Fruit fly (Drosophila melanogaster) whole organism, embryonic: Measurements from ENCODE around the gene CG6569.

Experiments
- Bdp1 ChIP-seq: fragments of 200-800 bp; sonication (Bioruptor generic); optimal IDR thresholded peaks from 3 replicates; lab custom pipeline; 2016; ENCODE audit warnings: missing biosample characterization, missing genetic modification characterization
- CG10274 ChIP-seq: fragments of 200-800 bp; sonication (Bioruptor generic); optimal IDR thresholded peaks from 3 replicates; lab custom pipeline; 2017; ENCODE audit warnings: missing biosample characterization, mild to moderate bottlenecking, missing genetic modification characterization
- CG11695 ChIP-seq: fragments of 200-800 bp; sonication (Bioruptor generic); IDR thresholded peaks from 3 replicates; pipeline ENCODE4 v1.3.6; 2022; ENCODE audit warnings: missing biosample characterization, missing genetic modification characterization
- CG13424 ChIP-seq: fragments of 200-800 bp; sonication (Bioruptor generic); optimal IDR thresholded peaks from 2 replicates; lab custom pipeline; 2019; ENCODE audit warnings: missing biosample characterization, mild to moderate bottlenecking, missing genetic modification characterization, moderate library complexity
- CG14050 ChIP-seq: fragments of 200-800 bp; sonication (Bioruptor generic); IDR thresholded peaks from 3 replicates; pipeline ENCODE4 v1.3.6; 2022; ENCODE audit warnings: missing biosample characterization, missing genetic modification characterization
- CG14441 ChIP-seq: fragments of 200-800 bp; sonication (Bioruptor generic); IDR thresholded peaks from 2 replicates; pipeline ENCODE4 v1.3.6; 2022; ENCODE audit warnings: missing biosample characterization, missing genetic modification characterization
- CG1602 ChIP-seq: fragments of 200-800 bp; sonication (Bioruptor generic); optimal IDR thresholded peaks from 3 replicates; lab custom pipeline; 2016; ENCODE audit warnings: missing biosample characterization, missing genetic modification characterization
- CG16779 ChIP-seq: fragments of 200-800 bp; sonication (Bioruptor generic); IDR thresholded peaks from 2 replicates; pipeline ENCODE4 v1.3.6; 2022; ENCODE audit warnings: missing biosample characterization, missing genetic modification characterization
- CG17328 ChIP-seq: fragments of 200-800 bp; sonication (Bioruptor generic); IDR thresholded peaks from 2 replicates; pipeline ENCODE4 v1.3.6; 2022; ENCODE audit warnings: missing biosample characterization, missing genetic modification characterization
- CG17568 ChIP-seq: fragments of 200-800 bp; sonication (Bioruptor generic); optimal IDR thresholded peaks from 2 replicates; lab custom pipeline; 2018; ENCODE audit warnings: missing biosample characterization, mild to moderate bottlenecking, missing genetic modification characterization, moderate library complexity
- CG2678 ChIP-seq: fragments of 200-800 bp; sonication (Bioruptor generic); optimal IDR thresholded peaks from 3 replicates; lab custom pipeline; 2019; ENCODE audit warnings: missing biosample characterization, mild to moderate bottlenecking, missing genetic modification characterization, moderate library complexity
- CG30403 ChIP-seq: fragments of 200-800 bp; sonication (Bioruptor generic); optimal IDR thresholded peaks from 3 replicates; lab custom pipeline; 2016; ENCODE audit warnings: missing biosample characterization, missing genetic modification characterization
- CG3281 ChIP-seq: fragments of 200-800 bp; sonication (Bioruptor generic); optimal IDR thresholded peaks from 3 replicates; lab custom pipeline; 2017; ENCODE audit warnings: missing biosample characterization, mild to moderate bottlenecking, missing genetic modification characterization
- CG4854 ChIP-seq: fragments of 200-800 bp; sonication (Bioruptor generic); optimal IDR thresholded peaks from 2 replicates; lab custom pipeline; 2016; ENCODE audit warnings: missing biosample characterization, missing genetic modification characterization, inconsistent platforms
- CG6854 ChIP-seq: fragments of 200-800 bp; sonication (Bioruptor generic); optimal IDR thresholded peaks from 3 replicates; lab custom pipeline; 2017; ENCODE audit warnings: missing biosample characterization, mild to moderate bottlenecking, missing genetic modification characterization
- CG7987 ChIP-seq: fragments of 200-800 bp; sonication (Bioruptor generic); optimal IDR thresholded peaks from 2 replicates; lab custom pipeline; 2018; ENCODE audit warnings: missing biosample characterization, mild to moderate bottlenecking, missing genetic modification characterization, moderate library complexity
- CG8290 ChIP-seq, 3 experiments: fragments of 200-800 bp; sonication (Bioruptor generic); optimal IDR thresholded peaks; 2 replicates each; lab custom pipeline; 2016 to 2019; ENCODE audit warnings: missing biosample characterization in 3 of 3, missing genetic modification characterization in 3 of 3, mild to moderate bottlenecking in 2 of 3, moderate library complexity in 1 of 3
- CG9797 ChIP-seq: fragments of 200-800 bp; sonication (Bioruptor generic); optimal IDR thresholded peaks from 3 replicates; lab custom pipeline; 2018; ENCODE audit warnings: missing biosample characterization, mild to moderate bottlenecking, missing genetic modification characterization
- CG9817 ChIP-seq: fragments of 200-800 bp; sonication (Bioruptor generic); optimal IDR thresholded peaks from 2 replicates; lab custom pipeline; 2018; ENCODE audit warnings: missing biosample characterization, mild to moderate bottlenecking, missing genetic modification characterization, moderate library complexity
- Drgx ChIP-seq: fragments of 200-800 bp; sonication (Bioruptor generic); IDR thresholded peaks from 2 replicates; pipeline ENCODE4 v1.3.6; 2022; ENCODE audit warnings: missing biosample characterization, missing genetic modification characterization
- E2f1 ChIP-seq: fragments of 200-800 bp; sonication (Bioruptor generic); IDR thresholded peaks from 2 replicates; pipeline ENCODE4 v1.3.6; 2022; ENCODE audit warnings: missing biosample characterization, missing genetic modification characterization
- HHEX ChIP-seq: fragments of 200-800 bp; sonication (Bioruptor generic); optimal IDR thresholded peaks from 3 replicates; lab custom pipeline; 2017; ENCODE audit warnings: missing biosample characterization, mild to moderate bottlenecking, missing genetic modification characterization, missing genetic modification reagents
- HmgZ ChIP-seq: fragments of 200-800 bp; sonication (Bioruptor generic); optimal IDR thresholded peaks from 2 replicates; lab custom pipeline; 2018; ENCODE audit warnings: missing biosample characterization, mild to moderate bottlenecking, missing genetic modification characterization
- Hmr ChIP-seq: fragments of 200-800 bp; sonication (Bioruptor generic); optimal IDR thresholded peaks from 3 replicates; lab custom pipeline; 2017; ENCODE audit warnings: mild to moderate bottlenecking, missing biosample characterization, missing genetic modification reagents, missing genetic modification characterization
- Pdp1 ChIP-seq, 2 experiments: fragments of 200-800 bp; sonication (Bioruptor generic); optimal IDR thresholded peaks; 3 replicates each; lab custom pipeline; 2016; ENCODE audit warnings: missing biosample characterization in 2 of 2, missing genetic modification characterization in 2 of 2, mild to moderate bottlenecking in 1 of 2, moderate library complexity in 1 of 2
- Rx ChIP-seq: fragments of 200-800 bp; sonication (Bioruptor generic); IDR thresholded peaks from 2 replicates; pipeline ENCODE4 v1.3.6; 2022; ENCODE audit warnings: missing biosample characterization, missing genetic modification characterization
- Side ChIP-seq: fragments of 200-800 bp; sonication (Bioruptor generic); optimal IDR thresholded peaks from 2 replicates; lab custom pipeline; 2016; ENCODE audit warnings: missing biosample characterization, missing genetic modification characterization
- Sry-δ ChIP-seq: fragments of 200-800 bp; sonication (Bioruptor generic); optimal IDR thresholded peaks from 2 replicates; lab custom pipeline; 2016; ENCODE audit warnings: missing biosample characterization, missing genetic modification characterization
- Vsx1 ChIP-seq: fragments of 200-800 bp; sonication (Bioruptor generic); optimal IDR thresholded peaks from 2 replicates; lab custom pipeline; 2017; ENCODE audit warnings: missing biosample characterization, mild to moderate bottlenecking, missing genetic modification characterization, missing genetic modification reagents
- Xrp1 ChIP-seq: fragments of 200-800 bp; sonication (Bioruptor generic); IDR thresholded peaks from 2 replicates; pipeline ENCODE4 v1.3.6; 2022; ENCODE audit warnings: missing biosample characterization, missing genetic modification characterization
- bcd ChIP-seq: fragments of 200-800 bp; sonication (Bioruptor generic); optimal IDR thresholded peaks from 2 replicates; lab custom pipeline; 2017; ENCODE audit warnings: missing biosample characterization, mild to moderate bottlenecking, missing genetic modification characterization
- cad ChIP-seq: fragments of >200 bp; optimal IDR thresholded peaks from 2 replicates; lab custom pipeline; 2017; ENCODE audit warnings: missing biosample characterization, missing genetic modification characterization
- dan ChIP-seq: fragments of 200-800 bp; sonication (Bioruptor generic); IDR thresholded peaks from 2 replicates; pipeline ENCODE4 v1.3.6; 2022; ENCODE audit warnings: missing biosample characterization, missing genetic modification characterization
- dmrt99B ChIP-seq: fragments of 200-800 bp; sonication (Bioruptor generic); optimal IDR thresholded peaks from 2 replicates; lab custom pipeline; 2018; ENCODE audit warnings: missing biosample characterization, mild to moderate bottlenecking, missing genetic modification characterization, moderate library complexity
- emc ChIP-seq: fragments of 200-800 bp; sonication (Bioruptor generic); optimal IDR thresholded peaks from 2 replicates; lab custom pipeline; 2016; ENCODE audit warnings: missing biosample characterization, missing genetic modification characterization
- gro ChIP-seq: fragments of 200-800 bp; sonication (Bioruptor generic); optimal IDR thresholded peaks from 2 replicates; lab custom pipeline; 2016; ENCODE audit warnings: missing biosample characterization, missing genetic modification characterization
- gsb ChIP-seq: fragments of 200-800 bp; sonication (Bioruptor generic); IDR thresholded peaks from 2 replicates; pipeline ENCODE4 v1.3.6; 2022; ENCODE audit warnings: missing biosample characterization, missing genetic modification characterization
- hbn ChIP-seq: fragments of 200-800 bp; sonication (Bioruptor generic); IDR thresholded peaks from 2 replicates; pipeline ENCODE4 v1.3.6; 2022; ENCODE audit warnings: missing biosample characterization, missing genetic modification characterization; ENCODE audit not compliant: partially characterized antibody
- ken ChIP-seq: fragments of 200-800 bp; sonication (Bioruptor generic); IDR thresholded peaks from 3 replicates; pipeline ENCODE4 v1.3.6; 2022; ENCODE audit warnings: missing biosample characterization, missing genetic modification characterization
- klu ChIP-seq: fragments of 200-800 bp; sonication (Bioruptor generic); IDR thresholded peaks from 2 replicates; pipeline ENCODE4 v1.3.6; 2022; ENCODE audit warnings: missing biosample characterization, missing genetic modification characterization
- lola ChIP-seq, 3 experiments: fragments of >200 bp in 2 of 3; fragments of 200-800 bp in 1 of 3; sonication (Bioruptor generic) in 1 of 3; optimal IDR thresholded peaks; 2 replicates each; lab custom pipeline; 2017 to 2019; ENCODE audit warnings: missing biosample characterization in 3 of 3, missing genetic modification characterization in 3 of 3, mild to moderate bottlenecking in 1 of 3, moderate library complexity in 1 of 3
- ro ChIP-seq: fragments of 200-800 bp; sonication (Bioruptor generic); IDR thresholded peaks from 2 replicates; pipeline ENCODE4 v1.3.6; 2022; ENCODE audit warnings: missing biosample characterization, missing genetic modification characterization
- sob ChIP-seq: fragments of 200-800 bp; sonication (Bioruptor generic); IDR thresholded peaks from 2 replicates; pipeline ENCODE4 v1.3.6; 2022; ENCODE audit warnings: missing biosample characterization, missing genetic modification characterization
- sqz ChIP-seq: fragments of 200-800 bp; sonication (Bioruptor generic); optimal IDR thresholded peaks from 3 replicates; lab custom pipeline; 2018; ENCODE audit warnings: missing biosample characterization, mild to moderate bottlenecking, missing genetic modification characterization
- ttk ChIP-seq: fragments of 200-800 bp; sonication (Bioruptor generic); IDR thresholded peaks from 2 replicates; pipeline ENCODE4 v2.1.2; 2022; ENCODE audit warnings: missing biosample characterization, missing genetic modification characterization
- twi ChIP-seq: fragments of 200-800 bp; optimal IDR thresholded peaks from 2 replicates; lab custom pipeline; 2019; ENCODE audit warnings: missing biosample characterization, mild to moderate bottlenecking, missing genetic modification characterization, moderate library complexity
- unpg ChIP-seq: fragments of 200-800 bp; sonication (Bioruptor generic); optimal IDR thresholded peaks from 3 replicates; lab custom pipeline; 2018; ENCODE audit warnings: missing biosample characterization, mild to moderate bottlenecking, missing genetic modification characterization, moderate library complexity
- zen ChIP-seq: fragments of 200-800 bp; sonication (Bioruptor generic); optimal IDR thresholded peaks from 3 replicates; lab custom pipeline; 2018; ENCODE audit warnings: missing biosample characterization, mild to moderate bottlenecking, missing genetic modification characterization, moderate library complexity

Gene CG6569

DNA sequence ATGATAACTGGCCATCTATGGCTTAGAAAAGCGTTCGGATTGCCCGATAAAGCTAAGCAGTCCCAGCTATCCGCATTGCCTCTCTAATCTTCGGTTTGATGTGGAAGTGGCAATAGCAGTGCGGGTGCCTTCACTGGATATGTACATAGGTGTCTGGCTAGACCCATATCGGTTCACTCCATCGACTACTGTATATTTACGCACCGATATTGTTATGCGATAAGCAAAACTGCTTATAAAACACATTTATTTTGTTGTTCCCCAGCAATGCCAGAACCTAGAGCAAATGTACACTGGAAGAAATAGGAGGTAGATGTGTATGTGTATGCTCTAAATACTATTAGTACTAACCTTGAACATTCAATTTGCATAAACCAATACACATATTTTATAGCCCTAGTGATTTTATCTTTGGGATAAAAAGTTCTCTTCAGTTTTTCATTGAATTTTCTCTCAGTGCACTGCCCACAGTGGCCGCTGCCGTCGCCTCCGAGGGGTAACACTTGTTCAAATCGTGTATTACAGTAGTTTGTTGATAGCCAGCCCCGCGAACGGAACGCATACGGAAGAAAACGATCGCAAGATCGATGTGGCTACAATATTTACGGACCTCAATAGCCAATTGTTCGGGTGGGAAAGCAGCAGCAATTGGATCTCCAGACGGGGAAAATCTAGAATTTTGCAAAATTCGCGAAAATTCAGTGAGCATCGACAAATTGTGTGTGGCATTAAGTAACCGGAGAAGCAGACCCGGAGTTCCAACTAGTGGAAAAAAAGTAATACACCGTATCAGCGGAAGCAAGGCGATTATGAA lies 2.6 kb upstream of the CG6569 start, which contains the start of gene CG31431 (continued):
- TF ChIP-seq Side (GFP tag; lab: Kevin White, UChicago) = peak; percentile 97
- TF ChIP-seq CG9797 = peak; percentile 13
- peak; percentile 97 for TF ChIP-seq CG30403
- TF ChIP-seq HHEX (GFP tag; lab: Kevin White, UChicago) = peak; percentile 98
- peak; percentile 98 for TF ChIP-seq dmrt99B (tag; lab: Kevin White, UChicago)
- peak; percentile 93 for TF ChIP-seq CG8290 (GFP tag; optimal IDR thresholded peaks at IDR 0.05; lab: Kevin White, UChicago)
- TF ChIP-seq CG8290 (tag; optimal IDR thresholded peaks at IDR 0.05; lab: Kevin White, UChicago) = peak; percentile 71 to 99
- TF ChIP-seq Hmr (GFP tag; lab: Kevin White, UChicago) = peak; percentile 98
- peak; percentile 92 for TF ChIP-seq CG17568 (GFP tag; lab: Kevin White, UChicago)
- peak; percentile 96 for TF ChIP-seq CG6854 (GFP tag; lab: Kevin White, UChicago)
- TF ChIP-seq Rx (GFP tag; lab: Robert Waterston, UW) = peak; percentile 96
- TF ChIP-seq CG4854 = peak; percentile 96
- peak; percentile 98 for TF ChIP-seq Pdp1 (GFP tag; optimal IDR thresholded peaks at IDR 0.05; lab: Kevin White, UChicago)
- peak; percentile 91 for TF ChIP-seq Vsx1
- peak; percentile 94 for TF ChIP-seq Drgx (GFP tag; lab: Robert Waterston, UW)
- TF ChIP-seq CG1602 (GFP tag; lab: Kevin White, UChicago) = peak; percentile 95
- TF ChIP-seq Xrp1 (GFP tag; lab: Robert Waterston, UW) = peak; percentile 97
- peak; percentile 96 for TF ChIP-seq CG16779 (GFP tag; lab: Robert Waterston, UW)
- TF ChIP-seq CG3281 (GFP tag; lab: Kevin White, UChicago) = peak; percentile 98
- TF ChIP-seq CG14050 (GFP tag; lab: Robert Waterston, UW) = peak; percentile 96
- TF ChIP-seq ken (GFP tag; lab: Robert Waterston, UW) = peak; percentile 95
- peak; percentile 97 for TF ChIP-seq gsb (GFP tag; lab: Robert Waterston, UW)
- peak; percentile 98 for TF ChIP-seq unpg
- no peak for TF ChIP-seq hbn (GFP tag; lab: Robert Waterston, UW)
- TF ChIP-seq cad (GFP tag; lab: Kevin White, UChicago) = no peak
- peak; percentile 88 for TF ChIP-seq dan (GFP tag; lab: Robert Waterston, UW)
- peak; percentile 95 for TF ChIP-seq klu (GFP tag; lab: Robert Waterston, UW)
- peak; percentile 97 for TF ChIP-seq E2f1 (GFP tag; lab: Robert Waterston, UW)
- TF ChIP-seq CG17328 = peak; percentile 96
- peak; percentile 92 for TF ChIP-seq sqz (GFP tag; lab: Kevin White, UChicago)
- peak; percentile 98 for TF ChIP-seq gro (GFP tag; lab: Kevin White, UChicago)
- TF ChIP-seq zen (tag; lab: Kevin White, UChicago) = peak; percentile 97
- peak; percentile 99 for TF ChIP-seq sob
- peak; percentile 97 for TF ChIP-seq CG9817 (tag; lab: Kevin White, UChicago)
- TF ChIP-seq ttk = peak; percentile 96
- TF ChIP-seq ro = peak; percentile 93
- peak; percentile 78 for TF ChIP-seq Sry-δ (GFP tag; lab: Kevin White, UChicago)
- TF ChIP-seq HmgZ (tag; lab: Kevin White, UChicago) = peak; percentile 98
- peak; percentile 92 for TF ChIP-seq CG10274 (GFP tag; lab: Kevin White, UChicago)
- peak; percentile 98 for TF ChIP-seq CG11695 (GFP tag; lab: Robert Waterston, UW)
- TF ChIP-seq twi (tag; lab: Kevin White, UChicago) = peak; percentile 93
- peak; percentile 97 for TF ChIP-seq emc (GFP tag; lab: Kevin White, UChicago)
- TF ChIP-seq lola (GFP tag; optimal IDR thresholded peaks at IDR 0.05; lab: Kevin White, UChicago) = peak in 1 of 3 experiments; percentile 91
- TF ChIP-seq CG13424 (tag; lab: Kevin White, UChicago) = peak; percentile 97
- TF ChIP-seq CG7987 = peak; percentile 94
- peak; percentile 97 for TF ChIP-seq bcd (GFP tag; lab: Kevin White, UChicago)
- TF ChIP-seq CG14441 (GFP tag; lab: Robert Waterston, UW) = peak; percentile 97
- TF ChIP-seq Bdp1 (GFP tag; lab: Kevin White, UChicago) = peak; percentile 88
- peak; percentile 98 for TF ChIP-seq CG2678 (tag; lab: Kevin White, UChicago)
